Worm (Caenorhabditis elegans) whole organism, late embryonic: ENCODE results near the gene W02H5.19.

ENCODE experiments used
- F13H6.1 ChIP-seq: sonication (generic microtip); optimal IDR thresholded peaks from 2 replicates; lab custom pipeline; 2016; ENCODE audit warnings: missing genetic modification characterization, missing compliant biosample characterization
- K02D7.2 ChIP-seq: sonication (generic microtip); optimal IDR thresholded peaks from 2 replicates; lab custom pipeline; 2017; ENCODE audit warnings: mild to moderate bottlenecking, missing genetic modification characterization, missing compliant biosample characterization
- K09A11.1 ChIP-seq: sonication (generic microtip); optimal IDR thresholded peaks from 2 replicates; lab custom pipeline; 2017; ENCODE audit warnings: antibody characterized with exemption, mild to moderate bottlenecking, missing genetic modification characterization, missing compliant biosample characterization; ENCODE audit not compliant: insufficient read depth
- T23F11.4 ChIP-seq: fragments of 200-800 bp; sonication (Bioruptor generic); optimal IDR thresholded peaks from 2 replicates; lab custom pipeline; 2018; ENCODE audit warnings: mild to moderate bottlenecking, missing genetic modification characterization, missing compliant biosample characterization
- Y22D7AL.16 ChIP-seq: sonication (generic microtip); optimal IDR thresholded peaks from 2 replicates; lab custom pipeline; 2016; ENCODE audit warnings: missing genetic modification characterization, missing compliant biosample characterization
- ahr-1 ChIP-seq: sonication (generic microtip); optimal IDR thresholded peaks from 2 replicates; lab custom pipeline; 2016; ENCODE audit warnings: missing genetic modification characterization, missing compliant biosample characterization
- ama-1 ChIP-seq: fragments of 150-350 bp; optimal IDR thresholded peaks from 2 replicates; lab custom pipeline; 2014
- ceh-14 ChIP-seq: sonication (generic microtip); optimal IDR thresholded peaks from 2 replicates; lab custom pipeline; 2016; ENCODE audit warnings: missing genotype, missing genetic modification characterization, missing compliant biosample characterization
- ceh-18 ChIP-seq: sonication (generic microtip); optimal IDR thresholded peaks from 2 replicates; lab custom pipeline; 2016; ENCODE audit warnings: missing genetic modification characterization, missing compliant biosample characterization
- ceh-2 ChIP-seq: sonication (generic microtip); optimal IDR thresholded peaks from 2 replicates; lab custom pipeline; 2016; ENCODE audit warnings: missing genotype, missing genetic modification characterization, missing compliant biosample characterization
- ceh-22 ChIP-seq: sonication (generic microtip); optimal IDR thresholded peaks from 2 replicates; lab custom pipeline; 2017; ENCODE audit warnings: missing biosample characterization, missing genetic modification characterization
- ceh-24 ChIP-seq: sonication (generic microtip); optimal IDR thresholded peaks from 2 replicates; lab custom pipeline; 2016; ENCODE audit warnings: mild to moderate bottlenecking, missing genetic modification characterization, missing compliant biosample characterization
- ceh-30 ChIP-seq: fragments of 150-350 bp; optimal IDR thresholded peaks from 2 replicates; lab custom pipeline; 2014; ENCODE audit warnings: missing biosample characterization, missing genetic modification characterization
- ceh-31 ChIP-seq: sonication (generic microtip); optimal IDR thresholded peaks from 2 replicates; lab custom pipeline; 2016; ENCODE audit warnings: missing genetic modification characterization, missing compliant biosample characterization
- ceh-34 ChIP-seq: sonication (generic microtip); optimal IDR thresholded peaks from 2 replicates; lab custom pipeline; 2016; ENCODE audit warnings: mild to moderate bottlenecking, missing genetic modification characterization, missing compliant biosample characterization
- ceh-45 ChIP-seq: fragments of 200-800 bp; sonication (Bioruptor generic); IDR thresholded peaks from 2 replicates; pipeline ENCODE4 v1.3.6; 2022; ENCODE audit warnings: missing genetic modification reagents, missing genetic modification characterization, missing compliant biosample characterization
- ceh-48 ChIP-seq: sonication (generic microtip); optimal IDR thresholded peaks from 2 replicates; lab custom pipeline; 2016; ENCODE audit warnings: missing genetic modification characterization, inconsistent platforms, missing compliant biosample characterization
- ceh-9 ChIP-seq: sonication (generic microtip); optimal IDR thresholded peaks from 2 replicates; lab custom pipeline; 2016; ENCODE audit warnings: mild to moderate bottlenecking, missing genetic modification characterization, inconsistent platforms, missing compliant biosample characterization
- dmd-4 ChIP-seq: sonication (generic microtip); optimal IDR thresholded peaks from 2 replicates; lab custom pipeline; 2016; ENCODE audit warnings: borderline replicate concordance, missing genetic modification characterization, missing compliant biosample characterization
- elt-2 ChIP-seq: sonication (generic microtip); optimal IDR thresholded peaks from 2 replicates; lab custom pipeline; 2016; ENCODE audit warnings: missing genetic modification reagents, missing genetic modification characterization, missing compliant biosample characterization
- elt-4 ChIP-seq: sonication (generic microtip); optimal IDR thresholded peaks from 2 replicates; lab custom pipeline; 2016; ENCODE audit warnings: missing genetic modification characterization, missing compliant biosample characterization
- ets-4 ChIP-seq: sonication (generic microtip); optimal IDR thresholded peaks from 2 replicates; lab custom pipeline; 2016; ENCODE audit warnings: missing genetic modification characterization, missing compliant biosample characterization
- eyg-1 ChIP-seq: sonication (generic microtip); optimal IDR thresholded peaks from 2 replicates; lab custom pipeline; 2016; ENCODE audit warnings: missing genotype, missing genetic modification characterization, missing compliant biosample characterization
- fkh-6 ChIP-seq: sonication (generic microtip); optimal IDR thresholded peaks from 2 replicates; lab custom pipeline; 2016; ENCODE audit warnings: missing genetic modification characterization, missing compliant biosample characterization
- hlh-13 ChIP-seq: fragments of 200-800 bp; sonication (Bioruptor generic); optimal IDR thresholded peaks from 2 replicates; lab custom pipeline; 2018; ENCODE audit warnings: mild to moderate bottlenecking, missing genetic modification characterization, missing compliant biosample characterization
- hlh-15 ChIP-seq: sonication (generic microtip); optimal IDR thresholded peaks from 2 replicates; lab custom pipeline; 2016; ENCODE audit warnings: missing genetic modification characterization, missing compliant biosample characterization
- hlh-8 ChIP-seq: sonication (generic microtip); optimal IDR thresholded peaks from 2 replicates; lab custom pipeline; 2016; ENCODE audit warnings: missing genotype, missing genetic modification characterization, missing compliant biosample characterization
- lim-6 ChIP-seq: sonication (generic microtip); optimal IDR thresholded peaks from 2 replicates; lab custom pipeline; 2016; ENCODE audit warnings: missing genetic modification characterization, missing compliant biosample characterization
- lin-11 ChIP-seq: fragments of 200-800 bp; sonication (Bioruptor generic); optimal IDR thresholded peaks from 2 replicates; lab custom pipeline; 2018; ENCODE audit warnings: mild to moderate bottlenecking, missing genetic modification characterization, missing compliant biosample characterization
- madf-2 ChIP-seq: sonication (generic microtip); optimal IDR thresholded peaks from 2 replicates; lab custom pipeline; 2017; ENCODE audit warnings: missing genetic modification characterization, missing compliant biosample characterization
- mec-3 ChIP-seq: sonication (generic microtip); optimal IDR thresholded peaks from 2 replicates; lab custom pipeline; 2016; ENCODE audit warnings: borderline replicate concordance, missing genetic modification characterization, missing compliant biosample characterization
- nfya-1 ChIP-seq: sonication (generic microtip); optimal IDR thresholded peaks from 2 replicates; lab custom pipeline; 2017; ENCODE audit warnings: missing genetic modification characterization, mild to moderate bottlenecking, missing compliant biosample characterization, antibody characterized with exemption, moderate library complexity
- npax-4 ChIP-seq: sonication (generic microtip); optimal IDR thresholded peaks from 2 replicates; lab custom pipeline; 2016; ENCODE audit warnings: missing genetic modification characterization, missing compliant biosample characterization
- odd-2 ChIP-seq: sonication (generic microtip); optimal IDR thresholded peaks from 2 replicates; lab custom pipeline; 2017; ENCODE audit warnings: antibody characterized with exemption, mild to moderate bottlenecking, missing genetic modification characterization, missing compliant biosample characterization
- pag-3 ChIP-seq: sonication (generic microtip); optimal IDR thresholded peaks from 2 replicates; lab custom pipeline; 2016; ENCODE audit warnings: missing compliant biosample characterization, missing genetic modification characterization, borderline replicate concordance
- pha-4 ChIP-seq: fragments of 150-350 bp; optimal IDR thresholded peaks from 2 replicates; lab custom pipeline; 2018; ENCODE audit warnings: missing biosample characterization, missing genetic modification reagents, missing genetic modification characterization
- pros-1 ChIP-seq: fragments of 150-350 bp; optimal IDR thresholded peaks from 2 replicates; lab custom pipeline; 2014; ENCODE audit warnings: missing biosample characterization, missing genetic modification reagents, missing genetic modification characterization
- ref-2 ChIP-seq: sonication (generic microtip); optimal IDR thresholded peaks from 2 replicates; lab custom pipeline; 2016; ENCODE audit warnings: missing genetic modification characterization, missing compliant biosample characterization
- rnt-1 ChIP-seq: sonication (generic microtip); optimal IDR thresholded peaks from 2 replicates; lab custom pipeline; 2016; ENCODE audit warnings: missing genetic modification characterization, missing compliant biosample characterization
- sdc-2 ChIP-seq: sonication (generic microtip); optimal IDR thresholded peaks from 2 replicates; lab custom pipeline; 2016; ENCODE audit warnings: missing genotype, missing genetic modification characterization, missing compliant biosample characterization
- sox-2 ChIP-seq: fragments of 200-800 bp; sonication (Bioruptor generic); IDR thresholded peaks from 2 replicates; pipeline ENCODE4 v1.3.6; 2022; ENCODE audit warnings: missing genetic modification reagents, missing genetic modification characterization, missing compliant biosample characterization
- syd-9 ChIP-seq: sonication (generic microtip); optimal IDR thresholded peaks from 2 replicates; lab custom pipeline; 2016; ENCODE audit warnings: mild to moderate bottlenecking, missing genetic modification characterization, moderate library complexity, missing compliant biosample characterization
- tbx-2 ChIP-seq: sonication (generic microtip); optimal IDR thresholded peaks from 2 replicates; lab custom pipeline; 2016; ENCODE audit warnings: missing genetic modification characterization, missing compliant biosample characterization
- tbx-7 ChIP-seq: sonication (generic microtip); optimal IDR thresholded peaks from 2 replicates; lab custom pipeline; 2016; ENCODE audit warnings: missing genotype, missing genetic modification characterization, missing compliant biosample characterization
- ttx-3 ChIP-seq: sonication (generic microtip); optimal IDR thresholded peaks from 2 replicates; lab custom pipeline; 2016; ENCODE audit warnings: missing genetic modification reagents, missing genetic modification characterization, missing compliant biosample characterization
- unc-42 ChIP-seq: sonication (generic microtip); optimal IDR thresholded peaks from 2 replicates; lab custom pipeline; 2016; ENCODE audit warnings: missing genotype, missing genetic modification characterization, missing compliant biosample characterization
- unc-55 ChIP-seq: sonication (generic microtip); optimal IDR thresholded peaks from 2 replicates; lab custom pipeline; 2017; ENCODE audit warnings: missing biosample characterization, missing genetic modification reagents, missing genetic modification characterization
- unc-86 ChIP-seq: sonication (generic microtip); optimal IDR thresholded peaks from 2 replicates; lab custom pipeline; 2016; ENCODE audit warnings: missing genetic modification characterization, missing compliant biosample characterization
- zip-5 ChIP-seq: sonication (generic microtip); optimal IDR thresholded peaks from 2 replicates; lab custom pipeline; 2016; ENCODE audit warnings: missing genetic modification characterization, missing compliant biosample characterization
- ztf-16 ChIP-seq: sonication (generic microtip); optimal IDR thresholded peaks from 2 replicates; lab custom pipeline; 2017; ENCODE audit warnings: missing genetic modification characterization, missing compliant biosample characterization

Gene W02H5.19

ce11 chrV:2672603-2673002, 33.9 kb downstream of the W02H5.19 start, which contains the start of gene W02G9.3:
Gene W02G9.3, plus strand, starts transcription at chrV:2672986.
- peak; percentile 25 for TF ChIP-seq zip-5 (tag; lab: Kevin White, UChicago)
- TF ChIP-seq sdc-2 (tag; lab: Kevin White, UChicago) = no peak
- peak; percentile 51 for TF ChIP-seq ttx-3 (tag; lab: Kevin White, UChicago)
- peak; percentile 46 for TF ChIP-seq ceh-18 (tag; lab: Kevin White, UChicago)
- TF ChIP-seq nfya-1 (tag; lab: Kevin White, UChicago) = peak; percentile 48
- TF ChIP-seq ets-4 (tag; lab: Kevin White, UChicago) = peak; percentile 39
- peak; percentile 80 for TF ChIP-seq ceh-31 (tag; lab: Kevin White, UChicago)
- TF ChIP-seq elt-2 = peak; percentile 17
- TF ChIP-seq syd-9 = no peak
- TF ChIP-seq unc-55 = peak; percentile 13
- peak; percentile 51 for TF ChIP-seq ceh-2 (tag; lab: Kevin White, UChicago)
- peak; percentile 85 for TF ChIP-seq unc-42 (tag; lab: Kevin White, UChicago)
- peak; percentile 92 for TF ChIP-seq ceh-14 (tag; lab: Kevin White, UChicago)
- no peak for TF ChIP-seq lin-11 (tag; lab: Kevin White, UChicago)
- TF ChIP-seq dmd-4 (tag; lab: Kevin White, UChicago) = peak; percentile 6
- TF ChIP-seq tbx-2 = peak; percentile 45
- no peak for TF ChIP-seq ama-1

- TF ChIP-seq T23F11.4 (GFP tag; lab: Kevin White, UChicago) (peak; percentile 48), eyg-1 (tag; lab: Kevin White, UChicago) (no peak), F13H6.1 (tag; lab: Kevin White, UChicago) (no peak), pros-1 (tag; lab: Kevin White, UChicago) (no peak), unc-86 (tag; lab: Kevin White, UChicago) (peak; percentile 35), unc-55 (no peak), sox-2 (GFP tag; lab: Robert Waterston, UW) (no peak; the same call in 1 of the 2 replicates), ets-4 (tag; lab: Kevin White, UChicago) (no peak), ceh-31 (tag; lab: Kevin White, UChicago) (peak; percentile 15), rnt-1 (tag; lab: Kevin White, UChicago) (no peak), tbx-7 (no peak), lim-6 (tag; lab: Kevin White, UChicago) (peak; percentile 29), ceh-48 (tag; lab: Kevin White, UChicago) (peak; percentile 37), K09A11.1 (peak; percentile 58), ahr-1 (tag; lab: Kevin White, UChicago) (peak; percentile 41), hlh-13 (no peak), ceh-34 (tag; lab: Kevin White, UChicago) (peak; percentile 49), tbx-2 (peak; percentile 11), ceh-30 (tag; lab: Kevin White, UChicago) (no peak), fkh-6 (tag; lab: Kevin White, UChicago) (peak; percentile 51), ceh-14 (tag; lab: Kevin White, UChicago) (peak; percentile 25), nfya-1 (tag; lab: Kevin White, UChicago) (peak; percentile 60), elt-4 (no peak), ref-2 (tag; lab: Kevin White, UChicago) (peak; percentile 39), dmd-4 (tag; lab: Kevin White, UChicago) (no peak), ceh-18 (tag; lab: Kevin White, UChicago) (peak; percentile 7), mec-3 (tag; lab: Kevin White, UChicago) (no peak), ceh-22 (tag; lab: Kevin White, UChicago) (no peak), ceh-9 (tag; lab: Kevin White, UChicago) (no peak), pag-3 (tag; lab: Kevin White, UChicago) (no peak), hlh-8 (tag; lab: Kevin White, UChicago) (no peak), ztf-16 (tag; lab: Kevin White, UChicago) (peak; percentile 5), K02D7.2 (tag; lab: Kevin White, UChicago) (no peak), npax-4 (tag; lab: Kevin White, UChicago) (no peak), ceh-24 (tag; lab: Kevin White, UChicago) (no peak), pha-4 (tag; lab: Kevin White, UChicago) (no peak), zip-5 (tag; lab: Kevin White, UChicago) (no peak), ceh-45 (GFP tag; lab: Robert Waterston, UW) (no peak), sdc-2 (tag; lab: Kevin White, UChicago) (peak; percentile 58), lin-11 (tag; lab: Kevin White, UChicago) (peak; percentile 27), madf-2 (tag; lab: Kevin White, UChicago) (no peak), hlh-15 (tag; lab: Kevin White, UChicago) (no peak), ceh-2 (tag; lab: Kevin White, UChicago) (peak; percentile 23), Y22D7AL.16 (tag; lab: Kevin White, UChicago) (no peak), ttx-3 (tag; lab: Kevin White, UChicago) (peak; percentile 49), odd-2 (tag; lab: Kevin White, UChicago) (no peak)
Measured at ce11 chrV:2673807-2674206, 35.1 kb downstream of the W02H5.19 start.
